Worm (Caenorhabditis elegans) whole organism, L2 larva: ENCODE results near the gene cst-2.

Source experiments
- F13H6.1 ChIP-seq: sonication (generic microtip); optimal IDR thresholded peaks from 2 replicates; lab custom pipeline; 2016; ENCODE audit warnings: missing genetic modification characterization, missing compliant biosample characterization
- blmp-1 ChIP-seq: sonication (generic microtip); optimal IDR thresholded peaks from 2 replicates; lab custom pipeline; 2017; ENCODE audit warnings: missing genetic modification characterization, mild to moderate bottlenecking, missing compliant biosample characterization, antibody characterized with exemption, moderate library complexity; ENCODE audit not compliant: insufficient read depth
- egl-27 ChIP-seq: sonication (generic microtip); optimal IDR thresholded peaks from 3 replicates; lab custom pipeline; 2017; ENCODE audit warnings: missing biosample characterization, missing genetic modification reagents, missing genetic modification characterization
- fos-1 ChIP-seq: fragments of 150-350 bp; optimal IDR thresholded peaks from 2 replicates; lab custom pipeline; 2014; ENCODE audit warnings: missing biosample characterization, missing genetic modification characterization
- nhr-129 ChIP-seq: fragments of 150-350 bp; optimal IDR thresholded peaks from 2 replicates; lab custom pipeline; 2014; ENCODE audit warnings: missing biosample characterization, missing genetic modification characterization
- nhr-77 ChIP-seq: fragments of 150-350 bp; optimal IDR thresholded peaks from 2 replicates; lab custom pipeline; 2014; ENCODE audit warnings: missing biosample characterization, missing genetic modification characterization
- skn-1 ChIP-seq: sonication (generic microtip); optimal IDR thresholded peaks from 2 replicates; lab custom pipeline; 2017; ENCODE audit warnings: missing biosample characterization, missing genetic modification characterization
- sma-9 ChIP-seq, 2 experiments: fragments of 150-350 bp in 1 of 2; sonication (generic microtip) in 1 of 2; optimal IDR thresholded peaks; 2 replicates each; lab custom pipeline; 2014 to 2016; ENCODE audit warnings: missing genetic modification characterization in 2 of 2, mild to moderate bottlenecking in 1 of 2, missing biosample characterization in 1 of 2, missing compliant biosample characterization in 1 of 2, missing genetic modification reagents in 1 of 2, moderate library complexity in 1 of 2
- unc-39 ChIP-seq: fragments of 150-350 bp; optimal IDR thresholded peaks from 2 replicates; lab custom pipeline; 2014; ENCODE audit warnings: missing biosample characterization, missing genetic modification characterization

ce11 chrX:4370756-4371155 lies 34.9 kb upstream of the cst-2 start, which contains the start of gene R160.5:
- TF ChIP-seq F13H6.1 = no peak
- no peak for TF ChIP-seq nhr-129 (tag; lab: Kevin White, UChicago)
- TF ChIP-seq sma-9 (GFP tag; optimal IDR thresholded peaks at IDR 0.05; lab: Kevin White, UChicago) = no peak
- no peak for TF ChIP-seq sma-9 (tag; optimal IDR thresholded peaks at IDR 0.05; lab: Kevin White, UChicago)
- no peak for TF ChIP-seq egl-27 (tag; lab: Kevin White, UChicago)
- no peak for TF ChIP-seq nhr-77
- TF ChIP-seq skn-1 = no peak
- no peak for TF ChIP-seq unc-39
- no peak for TF ChIP-seq fos-1 (tag; lab: Kevin White, UChicago)
- TF ChIP-seq blmp-1 (tag; lab: Kevin White, UChicago) = no peak
